Fruit fly (Drosophila melanogaster) whole organism, pupa: Measurements from ENCODE around the gene idc.

ENCODE experiments used
- CG12605 ChIP-seq: fragments of 200-800 bp; sonication (Bioruptor generic); IDR thresholded peaks from 2 replicates; pipeline ENCODE4 v1.3.6; 2022; ENCODE audit warnings: missing biosample characterization, missing genetic modification characterization
- CG13204 ChIP-seq: fragments of 200-800 bp; sonication (Bioruptor generic); optimal IDR thresholded peaks from 2 replicates; lab custom pipeline; 2018; ENCODE audit warnings: missing biosample characterization, mild to moderate bottlenecking, missing genetic modification characterization, moderate library complexity
- CG34367 ChIP-seq: fragments of 200-800 bp; sonication (Bioruptor generic); optimal IDR thresholded peaks from 2 replicates; lab custom pipeline; 2018; ENCODE audit warnings: missing biosample characterization, mild to moderate bottlenecking, missing genetic modification characterization
- CG4496 ChIP-seq: fragments of 200-800 bp; sonication (Bioruptor generic); IDR thresholded peaks from 3 replicates; pipeline ENCODE4 v1.3.6; 2022; ENCODE audit warnings: missing biosample characterization, missing genetic modification characterization
- D1 ChIP-seq: fragments of 200-800 bp; sonication (Bioruptor generic); optimal IDR thresholded peaks from 2 replicates; lab custom pipeline; 2018; ENCODE audit warnings: missing biosample characterization, mild to moderate bottlenecking, missing genetic modification characterization, moderate library complexity
- EcR ChIP-seq: fragments of 200-800 bp; sonication (Bioruptor generic); optimal IDR thresholded peaks from 3 replicates; lab custom pipeline; 2019; ENCODE audit warnings: missing biosample characterization, missing genetic modification characterization, mild to moderate bottlenecking, moderate library complexity, missing genetic modification reagents
- Ets98B ChIP-seq: fragments of 200-800 bp; sonication (Bioruptor generic); IDR thresholded peaks from 2 replicates; pipeline ENCODE4 v1.3.6; 2022; ENCODE audit warnings: missing biosample characterization, missing genetic modification characterization
- Snoo ChIP-seq: fragments of 200-800 bp; sonication (Bioruptor generic); optimal IDR thresholded peaks from 3 replicates; lab custom pipeline; 2017; ENCODE audit warnings: missing biosample characterization, mild to moderate bottlenecking, missing genetic modification characterization, inconsistent platforms
- gl ChIP-seq: fragments of 200-800 bp; sonication (Bioruptor generic); optimal IDR thresholded peaks from 2 replicates; lab custom pipeline; 2018; ENCODE audit warnings: missing biosample characterization, mild to moderate bottlenecking, missing genetic modification characterization

DNA sequence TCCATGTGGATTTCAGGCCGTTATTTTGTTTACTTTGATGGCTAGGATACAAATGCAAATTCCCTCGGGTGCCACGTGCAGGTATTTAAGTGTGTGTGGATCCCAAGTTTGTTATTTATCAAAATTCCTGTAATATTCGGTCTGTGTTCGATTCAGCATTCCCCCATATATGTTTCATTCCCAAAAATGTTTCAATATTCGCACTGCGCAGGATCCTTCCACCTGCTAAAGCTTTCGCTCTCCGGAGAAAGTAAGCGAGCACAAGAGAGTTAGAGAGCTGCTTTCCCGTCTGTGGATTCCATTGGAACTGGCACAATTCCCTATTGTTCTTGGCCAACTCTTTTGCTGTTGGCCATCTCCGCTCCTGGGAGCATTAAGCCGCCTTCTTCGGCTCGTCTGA, 48.6 kb downstream of the idc start:
- no peak for TF ChIP-seq CG4496 (GFP tag; lab: Robert Waterston, UW)
- no peak for TF ChIP-seq CG12605 (GFP tag; lab: Robert Waterston, UW)
- no peak for TF ChIP-seq CG13204 (GFP tag; lab: Kevin White, UChicago)
- TF ChIP-seq EcR: no peak
- TF ChIP-seq gl (tag; lab: Kevin White, UChicago): no peak
- TF ChIP-seq CG34367 (tag; lab: Kevin White, UChicago): no peak
- TF ChIP-seq Ets98B: no peak
- TF ChIP-seq Snoo (tag; lab: Kevin White, UChicago): no peak
- no peak for TF ChIP-seq D1
